Fruit fly (Drosophila melanogaster) whole organism, embryonic: ENCODE measurements around the gene eya.

ENCODE experiments used
- Atf6 ChIP-seq: fragments of 200-800 bp; sonication (Bioruptor generic); IDR thresholded peaks from 2 replicates; pipeline ENCODE4 v1.3.6; 2022; ENCODE audit warnings: missing biosample characterization, missing genetic modification characterization
- B-H1 ChIP-seq: fragments of 200-800 bp; sonication (Bioruptor generic); IDR thresholded peaks from 3 replicates; pipeline ENCODE4 v1.3.6; 2022; ENCODE audit warnings: missing biosample characterization, missing genetic modification characterization
- CG10959 ChIP-seq: fragments of 200-800 bp; sonication (Bioruptor generic); IDR thresholded peaks from 2 replicates; pipeline ENCODE4 v1.3.6; 2022; ENCODE audit warnings: missing biosample characterization, missing genetic modification characterization
- CG11696 ChIP-seq: fragments of 200-800 bp; sonication (Bioruptor generic); IDR thresholded peaks from 2 replicates; pipeline ENCODE4 v1.3.6; 2022; ENCODE audit warnings: missing biosample characterization, missing genetic modification characterization
- CG13123 ChIP-seq: fragments of 200-800 bp; sonication (Bioruptor generic); optimal IDR thresholded peaks from 2 replicates; lab custom pipeline; 2016; ENCODE audit warnings: missing biosample characterization, missing genetic modification characterization
- CG1832 ChIP-seq: fragments of 200-800 bp; sonication (Bioruptor generic); optimal IDR thresholded peaks from 2 replicates; lab custom pipeline; 2017; ENCODE audit warnings: missing biosample characterization, mild to moderate bottlenecking, missing genetic modification characterization, inconsistent platforms
- CG31441 ChIP-seq: fragments of 200-800 bp; sonication (Bioruptor generic); IDR thresholded peaks from 2 replicates; pipeline ENCODE4 v1.3.6; 2022; ENCODE audit warnings: missing biosample characterization, missing genetic modification characterization
- CG32767 ChIP-seq: fragments of 200-800 bp; sonication (Bioruptor generic); IDR thresholded peaks from 2 replicates; pipeline ENCODE4 v1.3.6; 2022; ENCODE audit warnings: missing biosample characterization, missing genetic modification characterization
- CG4282 ChIP-seq: fragments of 200-800 bp; sonication (Bioruptor generic); optimal IDR thresholded peaks from 2 replicates; lab custom pipeline; 2016; ENCODE audit warnings: missing biosample characterization, missing genetic modification characterization
- CG4617 ChIP-seq: fragments of 200-800 bp; sonication (Bioruptor generic); optimal IDR thresholded peaks from 3 replicates; lab custom pipeline; 2016; ENCODE audit warnings: missing biosample characterization, missing genetic modification characterization, borderline replicate concordance
- CG4730 ChIP-seq: fragments of 200-800 bp; sonication (Bioruptor generic); IDR thresholded peaks from 2 replicates; pipeline ENCODE4 v1.3.6; 2022; ENCODE audit warnings: missing biosample characterization, missing genetic modification characterization
- CG5180 ChIP-seq: fragments of 200-800 bp; sonication (Bioruptor generic); optimal IDR thresholded peaks from 3 replicates; lab custom pipeline; 2017; ENCODE audit warnings: missing biosample characterization, missing genetic modification characterization, mild to moderate bottlenecking, moderate library complexity, missing genetic modification reagents
- CrebB ChIP-seq: fragments of 200-800 bp; sonication (Bioruptor generic); optimal IDR thresholded peaks from 3 replicates; lab custom pipeline; 2018; ENCODE audit warnings: missing biosample characterization, mild to moderate bottlenecking, missing genetic modification characterization
- E2f2 ChIP-seq: fragments of 200-800 bp; sonication (Bioruptor generic); IDR thresholded peaks from 2 replicates; pipeline ENCODE4 v1.3.6; 2022; ENCODE audit warnings: missing biosample characterization, missing genetic modification characterization
- Elba2 ChIP-seq: fragments of 200-800 bp; sonication (Bioruptor generic); optimal IDR thresholded peaks from 3 replicates; lab custom pipeline; 2016; ENCODE audit warnings: missing biosample characterization, missing genetic modification characterization
- Ets65A ChIP-seq: fragments of 200-800 bp; sonication (Bioruptor generic); peaks from one replicate; lab custom pipeline; 2016; ENCODE audit warnings: missing biosample characterization, missing genetic modification characterization
- GATAe ChIP-seq: fragments of 200-800 bp; sonication (Bioruptor generic); conservative IDR thresholded peaks from 2 replicates; pipeline ENCODE4 v1.3.6; 2022; ENCODE audit warnings: missing biosample characterization, missing genetic modification characterization
- HHEX ChIP-seq: fragments of 200-800 bp; sonication (Bioruptor generic); optimal IDR thresholded peaks from 3 replicates; lab custom pipeline; 2017; ENCODE audit warnings: missing biosample characterization, mild to moderate bottlenecking, missing genetic modification characterization, missing genetic modification reagents
- Jarid2 ChIP-seq: fragments of 200-800 bp; sonication (Bioruptor generic); optimal IDR thresholded peaks from 3 replicates; lab custom pipeline; 2017; ENCODE audit warnings: mild to moderate bottlenecking, missing biosample characterization, missing genetic modification reagents, missing genetic modification characterization
- MTF-1 ChIP-seq: fragments of 200-800 bp; sonication (Bioruptor generic); optimal IDR thresholded peaks from 2 replicates; lab custom pipeline; 2018; ENCODE audit warnings: missing biosample characterization, mild to moderate bottlenecking, missing genetic modification characterization, borderline replicate concordance
- NC2α ChIP-seq: fragments of 200-800 bp; sonication (Bioruptor generic); optimal IDR thresholded peaks from 2 replicates; lab custom pipeline; 2016; ENCODE audit warnings: missing biosample characterization, missing genetic modification characterization
- NK7.1 ChIP-seq: fragments of 200-800 bp; sonication (Bioruptor generic); optimal IDR thresholded peaks from 3 replicates; lab custom pipeline; 2016; ENCODE audit warnings: missing biosample characterization, missing genetic modification characterization
- Optix ChIP-seq: fragments of 200-800 bp; sonication (Bioruptor generic); IDR thresholded peaks from 3 replicates; pipeline ENCODE4 v1.3.6; 2022; ENCODE audit warnings: missing biosample characterization, missing genetic modification characterization
- PHDP ChIP-seq: fragments of 200-800 bp; sonication (Bioruptor generic); optimal IDR thresholded peaks from 3 replicates; lab custom pipeline; 2018; ENCODE audit warnings: missing biosample characterization, mild to moderate bottlenecking, missing genetic modification characterization, moderate library complexity
- Sox100B ChIP-seq: fragments of 200-800 bp; sonication (Bioruptor generic); optimal IDR thresholded peaks from 3 replicates; lab custom pipeline; 2018; ENCODE audit warnings: missing biosample characterization, mild to moderate bottlenecking, missing genetic modification characterization
- Taf1 ChIP-seq: fragments of 200-800 bp; sonication (Bioruptor generic); IDR thresholded peaks from 2 replicates; pipeline ENCODE4 v1.3.6; 2022; ENCODE audit warnings: missing biosample characterization, missing genetic modification characterization
- al ChIP-seq: fragments of 200-800 bp; sonication (Bioruptor generic); IDR thresholded peaks from 2 replicates; pipeline ENCODE4 v1.3.6; 2022; ENCODE audit warnings: missing biosample characterization, missing genetic modification characterization
- ara ChIP-seq: fragments of 200-800 bp; sonication (Bioruptor generic); IDR thresholded peaks from 2 replicates; pipeline ENCODE4 v1.3.6; 2022; ENCODE audit warnings: missing biosample characterization, missing genetic modification characterization
- ash1 ChIP-seq: fragments of 200-800 bp; sonication (Bioruptor generic); optimal IDR thresholded peaks from 2 replicates; lab custom pipeline; 2018; ENCODE audit warnings: missing biosample characterization, mild to moderate bottlenecking, missing genetic modification characterization
- bbx ChIP-seq: fragments of 200-800 bp; sonication (Bioruptor generic); IDR thresholded peaks from 2 replicates; pipeline ENCODE4 v1.3.6; 2022; ENCODE audit warnings: missing biosample characterization, missing genetic modification characterization; ENCODE audit not compliant: partially characterized antibody
- bcd ChIP-seq: fragments of 200-800 bp; sonication (Bioruptor generic); optimal IDR thresholded peaks from 2 replicates; lab custom pipeline; 2017; ENCODE audit warnings: missing biosample characterization, mild to moderate bottlenecking, missing genetic modification characterization
- br ChIP-seq: fragments of >200 bp; optimal IDR thresholded peaks from 2 replicates; lab custom pipeline; 2017
- dmrt11E ChIP-seq: fragments of 200-800 bp; sonication (Bioruptor generic); optimal IDR thresholded peaks from 3 replicates; lab custom pipeline; 2018; ENCODE audit warnings: missing biosample characterization, mild to moderate bottlenecking, missing genetic modification characterization, moderate library complexity
- dpn ChIP-seq, 2 experiments: fragments of 200-800 bp; sonication (Bioruptor generic); optimal IDR thresholded peaks; 3 replicates each; lab custom pipeline; 2016; ENCODE audit warnings: missing biosample characterization in 2 of 2, missing genetic modification characterization in 2 of 2
- eyg ChIP-seq: fragments of 200-800 bp; sonication (Bioruptor generic); optimal IDR thresholded peaks from 3 replicates; lab custom pipeline; 2016; ENCODE audit warnings: missing biosample characterization, missing genetic modification characterization
- gro ChIP-seq: fragments of 200-800 bp; sonication (Bioruptor generic); optimal IDR thresholded peaks from 2 replicates; lab custom pipeline; 2016; ENCODE audit warnings: missing biosample characterization, missing genetic modification characterization
- ham ChIP-seq: fragments of 200-800 bp; sonication (Bioruptor generic); IDR thresholded peaks from 2 replicates; pipeline ENCODE4 v1.3.6; 2022; ENCODE audit warnings: missing biosample characterization, missing genetic modification characterization
- kah ChIP-seq: fragments of 200-800 bp; sonication (Bioruptor generic); optimal IDR thresholded peaks from 2 replicates; lab custom pipeline; 2018; ENCODE audit warnings: missing biosample characterization, mild to moderate bottlenecking, missing genetic modification characterization
- lilli ChIP-seq: fragments of 200-800 bp; sonication (Bioruptor generic); optimal IDR thresholded peaks from 3 replicates; lab custom pipeline; 2016; ENCODE audit warnings: missing biosample characterization, missing genetic modification characterization
- maf-S ChIP-seq: fragments of 200-800 bp; sonication (Bioruptor generic); optimal IDR thresholded peaks from 2 replicates; lab custom pipeline; 2016; ENCODE audit warnings: missing biosample characterization, missing genetic modification characterization
- nerfin-2 ChIP-seq: fragments of 200-800 bp; sonication (Bioruptor generic); IDR thresholded peaks from 2 replicates; pipeline ENCODE4 v1.3.6; 2022; ENCODE audit warnings: missing biosample characterization, missing genetic modification characterization; ENCODE audit not compliant: partially characterized antibody
- pita ChIP-seq: fragments of 200-800 bp; sonication (Bioruptor generic); optimal IDR thresholded peaks from 2 replicates; lab custom pipeline; 2017; ENCODE audit warnings: missing biosample characterization, mild to moderate bottlenecking, missing genetic modification characterization
- ranshi ChIP-seq: fragments of 200-800 bp; sonication (Bioruptor generic); IDR thresholded peaks from 2 replicates; pipeline ENCODE4 v1.3.6; 2022; ENCODE audit warnings: missing biosample characterization, missing genetic modification characterization
- sc ChIP-seq, 3 experiments: fragments of >200 bp in 2 of 3; fragments of 200-800 bp in 1 of 3; sonication (Bioruptor generic) in 1 of 3; optimal IDR thresholded peaks; 2 replicates in 2 of 3; 3 replicates in 1 of 3; lab custom pipeline; 2017; ENCODE audit warnings: mild to moderate bottlenecking in 1 of 3, missing biosample characterization in 1 of 3, missing genetic modification characterization in 1 of 3, missing genetic modification reagents in 1 of 3
- slp2 ChIP-seq: fragments of 200-800 bp; sonication (Bioruptor generic); optimal IDR thresholded peaks from 2 replicates; lab custom pipeline; 2016; ENCODE audit warnings: missing biosample characterization, missing genetic modification characterization
- sob ChIP-seq: fragments of 200-800 bp; sonication (Bioruptor generic); IDR thresholded peaks from 2 replicates; pipeline ENCODE4 v1.3.6; 2022; ENCODE audit warnings: missing biosample characterization, missing genetic modification characterization
- sr ChIP-seq: fragments of 200-800 bp; sonication (Bioruptor generic); IDR thresholded peaks from 3 replicates; pipeline ENCODE4 v1.3.6; 2022; ENCODE audit warnings: missing biosample characterization, missing genetic modification characterization
- tgo ChIP-seq: fragments of 200-800 bp; sonication (Bioruptor generic); IDR thresholded peaks from 3 replicates; pipeline ENCODE4 v1.3.6; 2022; ENCODE audit warnings: missing biosample characterization, missing genetic modification characterization
- tin ChIP-seq: fragments of 200-800 bp; sonication (Bioruptor generic); optimal IDR thresholded peaks from 3 replicates; lab custom pipeline; 2016; ENCODE audit warnings: missing biosample characterization, missing genetic modification characterization
- zfh2 ChIP-seq: fragments of 200-800 bp; sonication (Bioruptor generic); optimal IDR thresholded peaks from 2 replicates; lab custom pipeline; 2016; ENCODE audit warnings: missing biosample characterization, missing genetic modification characterization

Gene eya

DNA sequence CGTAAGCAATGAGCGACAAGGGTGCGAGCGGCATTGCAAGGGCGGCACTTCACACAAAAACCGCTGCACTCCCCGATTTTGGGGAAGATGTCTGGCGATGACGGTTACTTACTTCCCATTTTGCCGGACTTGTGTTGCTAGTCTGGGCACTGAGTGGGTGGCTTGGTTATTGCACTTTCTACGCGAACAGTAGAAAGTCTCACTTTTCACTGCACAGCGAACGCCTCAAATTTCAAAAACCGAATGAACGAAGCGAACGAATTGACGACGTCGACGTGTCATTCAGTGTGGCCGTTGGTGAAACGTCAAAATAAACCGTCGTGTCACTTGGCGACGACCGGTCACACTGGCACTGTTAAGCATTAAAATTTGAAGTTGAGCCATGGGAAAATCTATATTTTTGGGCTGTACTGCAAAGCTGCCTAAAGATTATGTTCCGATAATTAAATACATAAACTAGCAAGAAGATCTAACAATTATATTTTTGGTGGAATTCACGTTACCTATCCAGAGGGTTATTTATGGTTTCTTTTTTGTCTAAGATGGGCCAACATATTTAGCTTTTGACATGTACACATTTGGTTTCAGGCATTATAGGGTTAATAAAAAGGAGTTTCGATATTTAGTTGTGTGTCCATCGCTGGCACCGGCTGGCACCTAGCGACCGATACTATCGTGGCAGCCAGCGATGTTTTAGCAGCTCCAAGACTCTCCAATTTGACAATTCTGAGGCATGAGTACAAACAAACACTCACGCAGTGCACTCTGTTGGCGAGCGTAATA, 66.4 kb downstream of the eya start, which contains the start of the genes Sec61alpha and Daxx (continued):
- TF ChIP-seq Ets65A (peak; percentile 98), nerfin-2 (peak; percentile 99), CG31441 (GFP tag; lab: Robert Waterston, UW) (peak; percentile 67; the same call in 1 of the 2 replicates), Atf6 (peak; percentile 80), Elba2 (GFP tag; lab: Kevin White, UChicago) (peak; percentile 43), Taf1 (GFP tag; lab: Robert Waterston, UW) (peak; percentile 78), maf-S (GFP tag; lab: Kevin White, UChicago) (peak; percentile 92), lilli (peak; percentile 94), tin (GFP tag; lab: Kevin White, UChicago) (peak; percentile 86), zfh2 (GFP tag; lab: Kevin White, UChicago) (peak; percentile 96), CG4617 (GFP tag; lab: Kevin White, UChicago) (peak; percentile 39), sc (optimal IDR thresholded peaks at IDR 0.05; lab: Kevin White, UChicago) (no peak), sc (GFP tag; optimal IDR thresholded peaks at IDR 0.05; lab: Kevin White, UChicago) (peak; percentile 57), Sox100B (peak; percentile 63), dmrt11E (tag; lab: Kevin White, UChicago) (peak; percentile 74), CG1832 (no peak), CG11696 (GFP tag; lab: Robert Waterston, UW) (no peak), CrebB (tag; lab: Kevin White, UChicago) (peak; percentile 63), ranshi (GFP tag; lab: Robert Waterston, UW) (peak; percentile 89), tgo (GFP tag; lab: Robert Waterston, UW) (peak; percentile 83), CG13123 (GFP tag; lab: Kevin White, UChicago) (peak; percentile 80), bbx (GFP tag; lab: Robert Waterston, UW) (peak; percentile 100), CG4730 (GFP tag; lab: Robert Waterston, UW) (peak; percentile 68), ash1 (GFP tag; lab: Kevin White, UChicago) (no peak), slp2 (peak; percentile 86), NC2α (peak; percentile 16), CG32767 (peak; percentile 64), CG4282 (GFP tag; lab: Kevin White, UChicago) (peak; percentile 77), sob (GFP tag; lab: Robert Waterston, UW) (peak; percentile 88), kah (peak; percentile 37), Jarid2 (no peak), pita (GFP tag; lab: Kevin White, UChicago) (no peak), E2f2 (GFP tag; lab: Robert Waterston, UW) (peak; percentile 69), al (GFP tag; lab: Robert Waterston, UW) (peak; percentile 88), CG5180 (GFP tag; lab: Kevin White, UChicago) (no peak), CG10959 (GFP tag; lab: Robert Waterston, UW) (peak; percentile 75), HHEX (GFP tag; lab: Kevin White, UChicago) (peak; percentile 68), MTF-1 (GFP tag; lab: Kevin White, UChicago) (no peak), ara (GFP tag; lab: Robert Waterston, UW) (peak; percentile 84), NK7.1 (GFP tag; lab: Kevin White, UChicago) (peak; percentile 68), sr (GFP tag; lab: Robert Waterston, UW) (peak; percentile 45; the same call in 2 of the 3 replicates), PHDP (tag; lab: Kevin White, UChicago) (peak; percentile 84), dpn (GFP tag; optimal IDR thresholded peaks at IDR 0.05; lab: Kevin White, UChicago) (peak; percentile 88 to 92), gro (GFP tag; lab: Kevin White, UChicago) (peak; percentile 82), GATAe (GFP tag; lab: Robert Waterston, UW) (peak; percentile 60; the same call in 1 of the 2 replicates), Optix (peak; percentile 62; the same call in 2 of the 3 replicates), B-H1 (GFP tag; lab: Robert Waterston, UW) (peak; percentile 75), br (no peak), ham (GFP tag; lab: Robert Waterston, UW) (peak; percentile 74), eyg (peak; percentile 89), bcd (peak; percentile 79)
